Worm (Caenorhabditis elegans) whole organism, mixed stage, embryonic: ENCODE results near the gene fbxb-117.

Experiments
- M03D4.4 ChIP-seq: sonication (generic microtip); optimal IDR thresholded peaks from 2 replicates; lab custom pipeline; 2017; ENCODE audit warnings: mild to moderate bottlenecking, missing genetic modification characterization, missing compliant biosample characterization
- bed-3 ChIP-seq: fragments of 200-800 bp; sonication (Bioruptor generic); optimal IDR thresholded peaks from 3 replicates; lab custom pipeline; 2018; ENCODE audit warnings: mild to moderate bottlenecking, missing genetic modification characterization, moderate library complexity, missing compliant biosample characterization
- blmp-1 ChIP-seq: fragments of 150-350 bp; optimal IDR thresholded peaks from 2 replicates; lab custom pipeline; 2014; ENCODE audit warnings: missing biosample characterization, missing genetic modification characterization
- ceh-39 ChIP-seq: fragments of 150-350 bp; optimal IDR thresholded peaks from 2 replicates; lab custom pipeline; 2014; ENCODE audit warnings: missing biosample characterization, missing genetic modification characterization
- ceh-43 ChIP-seq: fragments of 200-800 bp; sonication (Bioruptor generic); optimal IDR thresholded peaks from 2 replicates; lab custom pipeline; 2018; ENCODE audit warnings: mild to moderate bottlenecking, missing genetic modification characterization, moderate library complexity, missing compliant biosample characterization
- ceh-83 ChIP-seq: fragments of 200-800 bp; sonication (Bioruptor generic); optimal IDR thresholded peaks from 2 replicates; lab custom pipeline; 2018; ENCODE audit warnings: mild to moderate bottlenecking, missing genetic modification characterization, missing compliant biosample characterization
- ces-1 ChIP-seq: fragments of 150-350 bp; optimal IDR thresholded peaks from 2 replicates; lab custom pipeline; 2014; ENCODE audit warnings: missing biosample characterization, missing genetic modification reagents, missing genetic modification characterization
- cnd-1 ChIP-seq: fragments of 200-800 bp; sonication (Bioruptor generic); optimal IDR thresholded peaks from 2 replicates; lab custom pipeline; 2018; ENCODE audit warnings: mild to moderate bottlenecking, missing genetic modification characterization, missing compliant biosample characterization
- drap-1 ChIP-seq: fragments of 200-800 bp; sonication (Bioruptor generic); optimal IDR thresholded peaks from 3 replicates; lab custom pipeline; 2018; ENCODE audit warnings: mild to moderate bottlenecking, missing genetic modification characterization, missing compliant biosample characterization
- elt-1 ChIP-seq: sonication (generic microtip); optimal IDR thresholded peaks from 2 replicates; lab custom pipeline; 2017; ENCODE audit warnings: missing genetic modification characterization, mild to moderate bottlenecking, missing compliant biosample characterization, antibody characterized with exemption, moderate library complexity, borderline replicate concordance; ENCODE audit not compliant: insufficient read depth
- elt-3 ChIP-seq: fragments of 150-350 bp; optimal IDR thresholded peaks from 2 replicates; lab custom pipeline; 2014; ENCODE audit warnings: missing biosample characterization, missing genetic modification characterization
- flh-1 ChIP-seq: fragments of 200-800 bp; sonication (Bioruptor generic); optimal IDR thresholded peaks from 2 replicates; lab custom pipeline; 2018; ENCODE audit warnings: mild to moderate bottlenecking, missing genetic modification characterization, moderate library complexity, missing compliant biosample characterization
- ham-2 ChIP-seq: fragments of 200-800 bp; sonication (Bioruptor generic); optimal IDR thresholded peaks from 2 replicates; lab custom pipeline; 2018; ENCODE audit warnings: mild to moderate bottlenecking, missing genetic modification characterization, missing compliant biosample characterization
- hlh-1 ChIP-seq: fragments of 150-350 bp; optimal IDR thresholded peaks from 2 replicates; lab custom pipeline; 2014; ENCODE audit warnings: missing biosample characterization, missing genetic modification reagents, missing genetic modification characterization
- lin-13 ChIP-seq: fragments of 150-350 bp; optimal IDR thresholded peaks from 2 replicates; lab custom pipeline; 2014; ENCODE audit warnings: missing biosample characterization, missing genetic modification characterization
- lin-32 ChIP-seq: fragments of 200-800 bp; sonication (Bioruptor generic); optimal IDR thresholded peaks from 2 replicates; lab custom pipeline; 2018; ENCODE audit warnings: mild to moderate bottlenecking, missing genetic modification characterization, missing compliant biosample characterization
- lsy-2 ChIP-seq: fragments of 150-350 bp; optimal IDR thresholded peaks from 2 replicates; lab custom pipeline; 2014; ENCODE audit warnings: missing biosample characterization, missing genetic modification characterization
- mab-5 ChIP-seq: fragments of 150-350 bp; optimal IDR thresholded peaks from 2 replicates; lab custom pipeline; 2014; ENCODE audit warnings: missing biosample characterization, missing genetic modification characterization
- mep-1 ChIP-seq: fragments of 150-350 bp; optimal IDR thresholded peaks from 2 replicates; lab custom pipeline; 2017; ENCODE audit warnings: missing biosample characterization, missing genetic modification reagents, missing genetic modification characterization, inconsistent platforms
- mls-2 ChIP-seq: sonication (generic microtip); optimal IDR thresholded peaks from 2 replicates; lab custom pipeline; 2016; ENCODE audit warnings: mild to moderate bottlenecking, missing genetic modification characterization, moderate library complexity, missing compliant biosample characterization
- nhr-12 ChIP-seq: fragments of 150-350 bp; optimal IDR thresholded peaks from 2 replicates; lab custom pipeline; 2014; ENCODE audit warnings: missing biosample characterization, missing genetic modification characterization
- nhr-2 ChIP-seq: fragments of 150-350 bp; optimal IDR thresholded peaks from 2 replicates; lab custom pipeline; 2014; ENCODE audit warnings: missing biosample characterization, missing genetic modification characterization
- nhr-237 ChIP-seq: fragments of 150-350 bp; optimal IDR thresholded peaks from 2 replicates; lab custom pipeline; 2014; ENCODE audit warnings: missing biosample characterization, missing genetic modification characterization
- nhr-28 ChIP-seq: fragments of 150-350 bp; optimal IDR thresholded peaks from 2 replicates; lab custom pipeline; 2014; ENCODE audit warnings: missing biosample characterization, missing genetic modification characterization
- nhr-76 ChIP-seq: sonication (generic microtip); optimal IDR thresholded peaks from 2 replicates; lab custom pipeline; 2017; ENCODE audit warnings: missing biosample characterization, missing genetic modification characterization
- pha-4 ChIP-seq: fragments of 150-350 bp; optimal IDR thresholded peaks from 2 replicates; lab custom pipeline; 2018; ENCODE audit warnings: missing biosample characterization, missing genetic modification reagents, missing genetic modification characterization
- sem-2 ChIP-seq: fragments of 200-800 bp; sonication (Bioruptor generic); optimal IDR thresholded peaks from 2 replicates; lab custom pipeline; 2018; ENCODE audit warnings: mild to moderate bottlenecking, missing genetic modification characterization, missing compliant biosample characterization
- snpc-4 ChIP-seq: fragments of 150-350 bp; optimal IDR thresholded peaks from 2 replicates; lab custom pipeline; 2014; ENCODE audit warnings: missing biosample characterization, missing genetic modification characterization
- sptf-1 ChIP-seq: sonication (generic microtip); optimal IDR thresholded peaks from 2 replicates; lab custom pipeline; 2017; ENCODE audit warnings: mild to moderate bottlenecking, missing genetic modification characterization, moderate library complexity, missing compliant biosample characterization
- tbx-8 ChIP-seq: fragments of 200-800 bp; sonication (Bioruptor generic); optimal IDR thresholded peaks from 2 replicates; lab custom pipeline; 2018; ENCODE audit warnings: mild to moderate bottlenecking, missing genetic modification characterization, moderate library complexity, missing compliant biosample characterization
- unc-120 ChIP-seq: sonication (generic microtip); optimal IDR thresholded peaks from 2 replicates; lab custom pipeline; 2017; ENCODE audit warnings: missing genetic modification characterization, missing compliant biosample characterization; ENCODE audit not compliant: poor library complexity, severe bottlenecking
- unc-39 ChIP-seq: fragments of 150-350 bp; optimal IDR thresholded peaks from 2 replicates; lab custom pipeline; 2014; ENCODE audit warnings: missing biosample characterization, missing genetic modification characterization
- unc-62 ChIP-seq: fragments of 150-350 bp; optimal IDR thresholded peaks from 2 replicates; lab custom pipeline; 2014; ENCODE audit warnings: missing biosample characterization, missing genetic modification reagents, missing genetic modification characterization
- zip-8 ChIP-seq: fragments of 150-350 bp; optimal IDR thresholded peaks from 2 replicates; lab custom pipeline; 2014; ENCODE audit warnings: missing biosample characterization, missing genetic modification characterization
- ztf-11 ChIP-seq: fragments of 150-350 bp; optimal IDR thresholded peaks from 2 replicates; lab custom pipeline; 2014; ENCODE audit warnings: missing biosample characterization, missing genetic modification characterization

The fbxb-117 gene

DNA sequence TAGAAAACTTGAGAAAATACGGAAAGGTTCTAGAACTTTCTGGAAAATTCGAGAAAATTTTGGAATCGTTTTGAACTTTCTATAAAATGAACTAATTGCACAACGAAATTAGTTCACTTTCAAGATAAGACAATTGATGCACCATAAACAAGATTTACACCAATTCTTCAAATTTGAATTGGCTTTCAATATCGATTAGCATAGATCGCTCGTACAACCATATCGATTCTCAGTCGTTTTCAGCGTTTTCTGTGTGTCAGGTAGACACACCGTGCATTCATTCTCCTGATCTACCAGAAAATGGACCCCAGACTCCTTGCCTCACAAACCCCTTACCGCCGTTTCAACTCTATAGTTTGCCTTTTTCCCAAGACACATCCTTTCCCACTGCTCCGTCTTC, at the start of gene fbxb-117:
fbxb-117 (plus strand) TSS at position 301 of the 400 bp plus-strand sequence.
- TF ChIP-seq nhr-12: no peak
- no peak for TF ChIP-seq lsy-2 (tag; lab: Kevin White, UChicago)
- no peak for TF ChIP-seq bed-3 (GFP tag; lab: Kevin White, UChicago)
- no peak for TF ChIP-seq ceh-83 (GFP tag; lab: Kevin White, UChicago)
- no peak for TF ChIP-seq sem-2 (GFP tag; lab: Kevin White, UChicago)
- no peak for TF ChIP-seq cnd-1
- no peak for TF ChIP-seq ztf-11 (tag; lab: Kevin White, UChicago)
- TF ChIP-seq unc-120 (tag; lab: Kevin White, UChicago): no peak
- TF ChIP-seq M03D4.4: no peak
- no peak for TF ChIP-seq ceh-43 (GFP tag; lab: Kevin White, UChicago)
- TF ChIP-seq ces-1 (GFP tag; lab: Kevin White, UChicago): no peak
- no peak for TF ChIP-seq snpc-4

ce11 chrV:19233469-19233868, 48.9 kb upstream of the fbxb-117 start, which contains the start of gene fbxb-116:
Gene fbxb-116, plus strand, starts transcription at chrV:19233769.
- TF ChIP-seq unc-120 (tag; lab: Kevin White, UChicago) (no peak), zip-8 (tag; lab: Kevin White, UChicago) (no peak), snpc-4 (no peak), nhr-237 (tag; lab: Kevin White, UChicago) (no peak), elt-3 (tag; lab: Kevin White, UChicago) (no peak), ceh-83 (GFP tag; lab: Kevin White, UChicago) (no peak), elt-1 (no peak), tbx-8 (GFP tag; lab: Kevin White, UChicago) (no peak), M03D4.4 (no peak), pha-4 (tag; lab: Kevin White, UChicago) (no peak), lsy-2 (tag; lab: Kevin White, UChicago) (no peak), hlh-1 (tag; lab: Kevin White, UChicago) (no peak), ceh-39 (no peak)

ce11 chrV:19237204-19237603, 45.2 kb upstream of the fbxb-117 start, which contains the start of gene fbxb-2:
Gene fbxb-2, minus strand, starts transcription at chrV:19237304.
- TF ChIP-seq ceh-43 (GFP tag; lab: Kevin White, UChicago) (no peak), zip-8 (tag; lab: Kevin White, UChicago) (no peak), ces-1 (GFP tag; lab: Kevin White, UChicago) (no peak), tbx-8 (GFP tag; lab: Kevin White, UChicago) (no peak), snpc-4 (no peak), elt-1 (no peak)

- no peak for TF ChIP-seq nhr-237 (tag; lab: Kevin White, UChicago)
- no peak for TF ChIP-seq sptf-1 (tag; lab: Kevin White, UChicago)
- TF ChIP-seq ceh-43 (GFP tag; lab: Kevin White, UChicago): no peak
- no peak for TF ChIP-seq mep-1 (tag; lab: Kevin White, UChicago)
- TF ChIP-seq ceh-83 (GFP tag; lab: Kevin White, UChicago): no peak
- no peak for TF ChIP-seq unc-62 (GFP tag; lab: Kevin White, UChicago)
- no peak for TF ChIP-seq M03D4.4
- no peak for TF ChIP-seq nhr-76
- no peak for TF ChIP-seq flh-1 (GFP tag; lab: Kevin White, UChicago)
- TF ChIP-seq drap-1 (GFP tag; lab: Kevin White, UChicago): no peak
- no peak for TF ChIP-seq lin-13 (tag; lab: Kevin White, UChicago)
- TF ChIP-seq unc-39: no peak
- TF ChIP-seq nhr-12: no peak
- TF ChIP-seq hlh-1 (tag; lab: Kevin White, UChicago): no peak
- TF ChIP-seq lin-32: no peak
- TF ChIP-seq ceh-39: no peak
These were observed 42.3 kb upstream of the fbxb-117 start, which contains the start of the genes fbxb-115 and fbxb-1 for ce11 chrV:19240129-19240528. Gene fbxb-115, minus strand, starts transcription at chrV:19240229. Gene fbxb-1, plus strand, starts transcription at chrV:19240354.

DNA sequence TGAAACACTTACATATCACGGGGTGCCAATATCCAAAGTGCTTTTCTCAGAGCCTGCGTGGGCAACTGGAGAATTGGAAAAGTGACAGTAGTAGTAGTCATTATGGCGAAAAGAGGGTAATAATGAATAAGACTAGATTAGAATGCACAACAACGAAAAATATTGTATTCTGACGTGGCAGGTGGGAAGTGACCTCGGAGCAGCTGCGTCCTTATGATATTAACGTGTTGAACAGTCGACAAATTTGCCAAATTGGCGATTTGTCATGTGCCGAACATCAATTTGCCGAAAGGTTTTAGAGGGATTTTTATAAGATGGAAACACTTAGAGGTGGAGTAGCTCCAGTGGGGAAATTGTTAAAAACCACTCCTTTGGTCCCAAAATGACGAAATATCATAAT, 31.4 kb upstream of the fbxb-117 start, which contains the start of gene str-81:
str-81 (minus strand) TSS at position 101 of the 400 bp plus-strand sequence.
- TF ChIP-seq elt-1 (no peak), mls-2 (tag; lab: Kevin White, UChicago) (no peak), sptf-1 (tag; lab: Kevin White, UChicago) (no peak), zip-8 (tag; lab: Kevin White, UChicago) (no peak), cnd-1 (peak; percentile 16), nhr-28 (tag; lab: Kevin White, UChicago) (no peak), nhr-2 (tag; lab: Kevin White, UChicago) (peak; percentile 36), ham-2 (GFP tag; lab: Kevin White, UChicago) (no peak), ces-1 (GFP tag; lab: Kevin White, UChicago) (no peak), drap-1 (GFP tag; lab: Kevin White, UChicago) (no peak), nhr-237 (tag; lab: Kevin White, UChicago) (no peak), mab-5 (tag; lab: Kevin White, UChicago) (no peak), unc-120 (tag; lab: Kevin White, UChicago) (no peak), blmp-1 (tag; lab: Kevin White, UChicago) (no peak), pha-4 (tag; lab: Kevin White, UChicago) (no peak), flh-1 (GFP tag; lab: Kevin White, UChicago) (no peak), unc-39 (no peak)
